Worm (Caenorhabditis elegans): ENCODE results near the gene unc-31.

The unc-31 gene

DNA sequence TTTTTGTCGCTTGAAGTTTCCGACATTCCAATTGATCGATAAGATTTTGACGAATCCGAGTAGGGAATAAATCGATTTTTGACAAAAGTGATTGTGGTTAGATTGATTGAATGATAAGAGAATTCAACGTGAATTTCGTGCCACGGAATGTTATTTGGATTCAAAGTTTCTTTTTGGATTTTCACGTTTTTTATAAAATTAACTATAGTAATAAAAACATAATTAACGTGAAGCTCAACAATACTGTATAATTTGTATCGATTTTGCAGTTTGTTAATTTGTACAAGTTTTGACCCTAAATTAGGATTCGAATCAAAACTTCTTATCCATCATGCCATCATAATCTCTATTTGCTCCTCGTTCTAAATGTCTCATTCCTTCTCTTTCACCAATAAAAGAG is 29.0 kb upstream of the unc-31 start, which contains the start of gene C36H8.1:
Gene C36H8.1 (minus strand): TSS at position 101 of the 400 bp plus-strand sequence.
- TF ChIP-seq hnd-1 (tag; optimal IDR thresholded peaks at IDR 0.05) (no peak), ceh-36 (tag; optimal IDR thresholded peaks at IDR 0.05) (no peak), hmbx-1 (tag; optimal IDR thresholded peaks at IDR 0.05) (no peak), ets-7 (tag; optimal IDR thresholded peaks at IDR 0.05) (no peak), scrt-1 (GFP tag; IDR thresholded peaks at IDR 0.05) (no peak)

DNA sequence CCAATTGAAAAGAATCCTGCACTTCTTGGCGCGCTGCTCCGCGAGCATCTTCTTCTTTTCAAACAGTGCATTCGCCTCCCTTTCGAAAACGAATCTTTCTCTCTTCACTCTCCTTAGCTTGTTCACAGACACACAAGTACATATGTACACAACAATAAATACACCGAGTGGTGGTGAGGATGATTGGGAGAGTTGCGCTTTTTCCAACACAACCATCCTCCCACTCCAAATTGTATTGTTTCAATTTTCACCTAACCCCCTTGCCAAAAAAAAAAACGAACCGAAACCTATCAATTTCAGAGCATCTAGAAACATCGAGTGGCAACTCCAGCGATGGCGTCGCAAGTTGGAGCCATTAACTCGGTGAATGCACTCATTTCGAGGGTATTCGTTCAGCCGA is 27.4 kb upstream of the unc-31 start, which contains the start of gene inx-6:
Gene inx-6 (plus strand): TSS at position 301 of the 400 bp plus-strand sequence.
- TF ChIP-seq tra-4 (tag; optimal IDR thresholded peaks at IDR 0.05) = no peak
- TF ChIP-seq aly-1 (tag; optimal IDR thresholded peaks at IDR 0.05) = no peak
- no peak for TF ChIP-seq F13C5.2 (tag; optimal IDR thresholded peaks at IDR 0.05)
- TF ChIP-seq hnd-1 (tag; optimal IDR thresholded peaks at IDR 0.05) = no peak
- no peak for TF ChIP-seq B0310.2 (tag; optimal IDR thresholded peaks at IDR 0.05)
- TF ChIP-seq tbx-11 (GFP tag; IDR thresholded peaks at IDR 0.05) = no peak
- TF ChIP-seq sea-1 (GFP tag; conservative IDR thresholded peaks at IDR 0.05) = no peak
- no peak for TF ChIP-seq pes-1 (GFP tag; IDR thresholded peaks at IDR 0.05)
- TF ChIP-seq ets-7 (tag; optimal IDR thresholded peaks at IDR 0.05) = no peak
- no peak for TF ChIP-seq tbx-37 (GFP tag; conservative IDR thresholded peaks at IDR 0.05)
- TF ChIP-seq flt-1 (GFP tag; IDR thresholded peaks at IDR 0.05) = no peak
- TF ChIP-seq hmg-4 (GFP tag; optimal IDR thresholded peaks at IDR 0.05) = no peak
- no peak for TF ChIP-seq hmbx-1 (tag; optimal IDR thresholded peaks at IDR 0.05)
- no peak for TF ChIP-seq ceh-36 (tag; optimal IDR thresholded peaks at IDR 0.05)
- TF ChIP-seq scrt-1 (GFP tag; IDR thresholded peaks at IDR 0.05) = no peak
- no peak for TF ChIP-seq ceh-13 (GFP tag; optimal IDR thresholded peaks at IDR 0.05)
- TF ChIP-seq ama-1 (optimal IDR thresholded peaks at IDR 0.05) = no peak

DNA sequence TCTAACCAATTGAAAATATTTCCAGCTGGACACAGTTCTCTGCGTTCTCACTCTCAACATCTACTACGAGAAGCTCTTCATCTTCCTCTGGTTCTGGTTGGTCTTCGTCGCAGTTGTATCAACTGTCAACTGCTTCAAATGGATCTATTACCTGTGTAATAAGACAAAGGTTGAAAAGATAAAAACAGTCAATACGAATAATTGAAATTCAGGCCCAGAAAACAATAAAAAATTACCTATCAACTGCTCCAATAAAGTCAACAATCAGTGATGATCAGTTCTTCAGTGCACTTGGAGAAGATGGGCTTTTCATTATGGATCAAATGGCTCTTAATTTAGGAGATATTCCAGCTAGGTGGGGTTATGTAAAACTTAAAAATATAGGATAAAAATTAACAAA is 24.9 kb upstream of the unc-31 start:
- TF ChIP-seq hmg-4 (GFP tag; optimal IDR thresholded peaks at IDR 0.05) (no peak), hnd-1 (tag; optimal IDR thresholded peaks at IDR 0.05) (no peak), B0310.2 (tag; optimal IDR thresholded peaks at IDR 0.05) (no peak), pes-1 (GFP tag; IDR thresholded peaks at IDR 0.05) (no peak)

DNA sequence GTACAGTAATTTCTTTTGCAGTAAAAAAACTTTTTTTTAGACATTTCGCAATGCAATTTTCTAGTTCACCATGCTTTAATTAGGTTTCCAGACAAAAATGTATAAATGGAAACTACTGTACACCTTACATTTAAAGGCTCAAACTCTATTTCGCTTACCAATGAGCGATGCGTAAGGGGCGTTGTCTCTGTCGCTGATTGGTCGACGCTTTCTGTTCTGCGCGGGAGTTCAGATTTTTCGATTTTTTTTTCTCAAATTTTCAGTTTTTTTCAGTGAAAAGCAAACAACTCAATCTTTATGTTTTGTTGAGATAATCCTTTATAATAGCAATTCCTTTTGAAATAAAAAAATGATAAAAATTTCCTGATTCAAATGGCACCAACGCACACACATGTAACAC is 19.5 kb upstream of the unc-31 start:
- TF ChIP-seq tbx-37 (GFP tag; conservative IDR thresholded peaks at IDR 0.05) = no peak
- no peak for TF ChIP-seq ets-7 (tag; optimal IDR thresholded peaks at IDR 0.05)
- TF ChIP-seq hmbx-1 (tag; optimal IDR thresholded peaks at IDR 0.05) = no peak
- TF ChIP-seq ceh-36 (tag; optimal IDR thresholded peaks at IDR 0.05) = no peak
- TF ChIP-seq flt-1 (GFP tag; IDR thresholded peaks at IDR 0.05) = no peak
- TF ChIP-seq tbx-11 (GFP tag; IDR thresholded peaks at IDR 0.05) = no peak
- TF ChIP-seq sea-1 (GFP tag; conservative IDR thresholded peaks at IDR 0.05) = no peak
- TF ChIP-seq pes-1 (GFP tag; IDR thresholded peaks at IDR 0.05) = no peak
- no peak for TF ChIP-seq scrt-1 (GFP tag; IDR thresholded peaks at IDR 0.05)
- TF ChIP-seq ceh-13 (GFP tag; optimal IDR thresholded peaks at IDR 0.05) = no peak
- no peak for TF ChIP-seq aly-1 (tag; optimal IDR thresholded peaks at IDR 0.05)

DNA sequence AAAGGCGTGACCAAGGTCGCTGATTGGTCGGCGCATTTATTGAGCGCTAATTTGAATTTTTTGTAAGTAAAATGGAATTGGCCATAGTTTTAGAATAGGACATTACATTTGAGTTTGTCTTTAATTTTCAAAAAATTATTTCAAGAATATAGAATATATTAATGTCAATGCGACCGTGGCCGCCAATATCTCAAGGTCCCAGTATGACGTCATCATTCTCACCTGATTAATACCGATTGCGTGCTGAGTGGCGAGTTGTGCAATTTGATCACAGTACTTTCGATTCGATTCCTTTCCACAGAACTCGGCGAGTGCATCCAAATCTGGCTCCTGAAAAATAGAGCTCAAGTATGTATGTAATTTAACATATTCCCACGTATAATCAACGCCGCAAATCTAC is 18.0 kb upstream of the unc-31 start:
- no peak for TF ChIP-seq hmg-4 (GFP tag; optimal IDR thresholded peaks at IDR 0.05)
- TF ChIP-seq scrt-1 (GFP tag; IDR thresholded peaks at IDR 0.05) = no peak
- no peak for TF ChIP-seq tbx-11 (GFP tag; IDR thresholded peaks at IDR 0.05)
- no peak for TF ChIP-seq aly-1 (tag; optimal IDR thresholded peaks at IDR 0.05)
- no peak for TF ChIP-seq ceh-36 (tag; optimal IDR thresholded peaks at IDR 0.05)
- TF ChIP-seq ets-7 (tag; optimal IDR thresholded peaks at IDR 0.05) = no peak
- TF ChIP-seq hnd-1 (tag; optimal IDR thresholded peaks at IDR 0.05) = no peak
- no peak for TF ChIP-seq pes-1 (GFP tag; IDR thresholded peaks at IDR 0.05)
- TF ChIP-seq hmbx-1 (tag; optimal IDR thresholded peaks at IDR 0.05) = no peak
- TF ChIP-seq ceh-13 (GFP tag; optimal IDR thresholded peaks at IDR 0.05) = no peak
- no peak for TF ChIP-seq flt-1 (GFP tag; IDR thresholded peaks at IDR 0.05)
- no peak for TF ChIP-seq sea-1 (GFP tag; conservative IDR thresholded peaks at IDR 0.05)
- no peak for TF ChIP-seq ama-1 (optimal IDR thresholded peaks at IDR 0.05)

DNA sequence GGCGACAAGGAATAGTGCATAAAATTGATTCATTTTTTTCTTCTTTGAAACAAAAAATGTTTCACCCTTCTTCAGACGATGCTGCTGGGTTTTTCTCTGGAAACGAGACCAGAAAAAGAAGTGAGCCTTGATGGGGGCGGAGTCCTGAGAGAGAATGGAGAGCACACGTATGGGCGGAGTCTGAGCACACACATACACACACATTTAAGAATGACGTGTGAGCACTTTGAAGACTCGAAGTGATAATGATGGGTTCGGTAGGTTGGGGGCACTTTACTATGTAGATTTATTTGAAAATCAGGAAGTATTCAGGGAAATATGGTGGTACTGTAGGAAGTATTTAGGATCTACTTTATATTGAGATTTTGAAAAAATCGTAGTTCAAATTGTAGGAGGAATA is 16.2 kb upstream of the unc-31 start, which contains the start of gene flp-9:
Gene flp-9 (minus strand): TSS at position 101 of the 400 bp plus-strand sequence.
- no peak for TF ChIP-seq flt-1 (GFP tag; IDR thresholded peaks at IDR 0.05)
- no peak for TF ChIP-seq scrt-1 (GFP tag; IDR thresholded peaks at IDR 0.05)
- TF ChIP-seq ama-1 (optimal IDR thresholded peaks at IDR 0.05) = no peak
- no peak for TF ChIP-seq tra-4 (tag; optimal IDR thresholded peaks at IDR 0.05)
- no peak for TF ChIP-seq aly-1 (tag; optimal IDR thresholded peaks at IDR 0.05)
- no peak for TF ChIP-seq tbx-11 (GFP tag; IDR thresholded peaks at IDR 0.05)
- TF ChIP-seq hmbx-1 (tag; optimal IDR thresholded peaks at IDR 0.05) = no peak

DNA sequence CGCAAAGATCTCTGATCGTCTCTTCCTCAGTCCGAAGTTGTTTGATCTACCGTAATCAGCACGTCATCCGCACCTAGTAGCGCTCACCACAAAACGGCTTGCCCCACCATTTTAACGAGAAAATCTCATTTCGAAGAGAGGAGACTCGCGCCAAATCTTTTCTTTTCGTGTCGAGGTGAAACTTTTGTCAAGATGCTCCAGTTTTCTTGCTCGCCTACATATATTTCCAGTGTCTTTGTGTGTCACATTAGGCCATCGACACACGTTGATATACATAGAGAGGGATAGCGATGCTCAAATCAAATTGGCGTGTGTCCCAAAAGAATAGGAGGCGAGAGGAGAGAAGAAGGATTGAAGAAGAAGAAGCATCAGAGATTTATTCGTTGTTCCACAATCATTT is 10.9 kb upstream of the unc-31 start:
- TF ChIP-seq scrt-1 (GFP tag; IDR thresholded peaks at IDR 0.05) = no peak
- no peak for TF ChIP-seq flt-1 (GFP tag; IDR thresholded peaks at IDR 0.05)

DNA sequence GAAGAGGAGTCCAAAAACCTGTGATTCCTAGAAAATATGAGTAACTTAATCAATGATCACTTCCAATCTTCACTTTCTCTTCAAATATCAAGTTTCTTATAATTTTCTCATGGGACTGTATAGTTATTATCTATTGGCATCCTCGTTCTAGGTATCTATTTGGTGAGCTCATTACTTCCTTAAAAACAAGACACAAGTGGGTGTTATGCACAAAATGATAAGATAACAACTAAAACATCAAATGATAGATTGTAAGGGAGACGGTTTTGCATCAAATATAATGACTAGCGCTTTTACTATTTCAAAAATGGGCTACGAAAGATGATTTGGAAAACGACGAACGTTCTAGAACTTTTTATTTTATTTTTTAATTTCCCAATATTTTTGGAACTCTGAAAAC is 8.6 kb upstream of the unc-31 start, which contains the start of gene ZK897.10:
Gene ZK897.10 (plus strand): TSS at position 285 of the 400 bp plus-strand sequence.
- TF ChIP-seq ceh-36 (tag; optimal IDR thresholded peaks at IDR 0.05) (no peak), tbx-37 (GFP tag; conservative IDR thresholded peaks at IDR 0.05) (no peak), tra-4 (tag; optimal IDR thresholded peaks at IDR 0.05) (no peak), ets-7 (tag; optimal IDR thresholded peaks at IDR 0.05) (no peak), hmbx-1 (tag; optimal IDR thresholded peaks at IDR 0.05) (no peak), tbx-11 (GFP tag; IDR thresholded peaks at IDR 0.05) (no peak), B0310.2 (tag; optimal IDR thresholded peaks at IDR 0.05) (no peak), scrt-1 (GFP tag; IDR thresholded peaks at IDR 0.05) (no peak), F13C5.2 (tag; optimal IDR thresholded peaks at IDR 0.05) (no peak), sea-1 (GFP tag; conservative IDR thresholded peaks at IDR 0.05) (no peak), aly-1 (tag; optimal IDR thresholded peaks at IDR 0.05) (no peak), ceh-13 (GFP tag; optimal IDR thresholded peaks at IDR 0.05) (no peak)

Data from whole organism, early embryonic.